Fruit fly (Drosophila melanogaster) whole organism, embryonic: Measurements from ENCODE around the gene mmy.
A peak's percentile ranks its signal among the peaks of the same experiment; 100 is the strongest.

Experiments
- Atf3 ChIP-seq: fragments of 200-800 bp; sonication (Bioruptor generic); optimal IDR thresholded peaks from 3 replicates; lab custom pipeline; 2016; ENCODE audit warnings: missing biosample characterization, missing genetic modification characterization
- Bgb ChIP-seq: fragments of 200-800 bp; sonication (Bioruptor generic); IDR thresholded peaks from 2 replicates; pipeline ENCODE4 v1.3.6; 2022; ENCODE audit warnings: missing biosample characterization, missing genetic modification characterization; ENCODE audit not compliant: partially characterized antibody
- CG10462 ChIP-seq: fragments of 200-800 bp; sonication (Bioruptor generic); optimal IDR thresholded peaks from 2 replicates; lab custom pipeline; 2016; ENCODE audit warnings: missing biosample characterization, missing genetic modification characterization
- CG10654 ChIP-seq: fragments of 200-800 bp; sonication (Bioruptor generic); optimal IDR thresholded peaks from 2 replicates; lab custom pipeline; 2016; ENCODE audit warnings: missing biosample characterization, missing genetic modification characterization
- CG12071 ChIP-seq: fragments of 200-800 bp; sonication (Bioruptor generic); optimal IDR thresholded peaks from 3 replicates; lab custom pipeline; 2018; ENCODE audit warnings: missing biosample characterization, mild to moderate bottlenecking, missing genetic modification characterization
- CG13775 ChIP-seq: fragments of 200-800 bp; sonication (Bioruptor generic); optimal IDR thresholded peaks from 3 replicates; lab custom pipeline; 2017; ENCODE audit warnings: missing biosample characterization, mild to moderate bottlenecking, missing genetic modification characterization
- CG14441 ChIP-seq: fragments of 200-800 bp; sonication (Bioruptor generic); IDR thresholded peaks from 2 replicates; pipeline ENCODE4 v1.3.6; 2022; ENCODE audit warnings: missing biosample characterization, missing genetic modification characterization
- CG1647 ChIP-seq: fragments of 200-800 bp; sonication (Bioruptor generic); optimal IDR thresholded peaks from 3 replicates; lab custom pipeline; 2016; ENCODE audit warnings: missing biosample characterization, missing genetic modification characterization
- CG18764 ChIP-seq: fragments of 200-800 bp; sonication (Bioruptor generic); optimal IDR thresholded peaks from 3 replicates; lab custom pipeline; 2016; ENCODE audit warnings: missing biosample characterization, missing genetic modification characterization
- CG30020 ChIP-seq: fragments of 200-800 bp; optimal IDR thresholded peaks from 2 replicates; lab custom pipeline; 2019; ENCODE audit warnings: missing biosample characterization, mild to moderate bottlenecking, missing genetic modification characterization, moderate library complexity
- CG30403 ChIP-seq: fragments of 200-800 bp; sonication (Bioruptor generic); optimal IDR thresholded peaks from 3 replicates; lab custom pipeline; 2016; ENCODE audit warnings: missing biosample characterization, missing genetic modification characterization
- CG31224 ChIP-seq: fragments of 200-800 bp; sonication (Bioruptor generic); IDR thresholded peaks from 2 replicates; pipeline ENCODE4 v1.3.6; 2022; ENCODE audit warnings: missing biosample characterization, missing genetic modification characterization
- CG32532 ChIP-seq: fragments of 200-800 bp; sonication (Bioruptor generic); IDR thresholded peaks from 2 replicates; pipeline ENCODE4 v1.3.6; 2022; ENCODE audit warnings: missing biosample characterization, missing genetic modification characterization
- CG4328 ChIP-seq: fragments of 200-800 bp; sonication (Bioruptor generic); optimal IDR thresholded peaks from 3 replicates; lab custom pipeline; 2017; ENCODE audit warnings: missing biosample characterization, missing genetic modification reagents, missing genetic modification characterization
- CG4707 ChIP-seq: fragments of 200-800 bp; sonication (Bioruptor generic); optimal IDR thresholded peaks from 2 replicates; lab custom pipeline; 2018; ENCODE audit warnings: missing biosample characterization, mild to moderate bottlenecking, missing genetic modification characterization, moderate library complexity
- CG4820 ChIP-seq: fragments of 200-800 bp; sonication (Bioruptor generic); optimal IDR thresholded peaks from 3 replicates; lab custom pipeline; 2016; ENCODE audit warnings: missing biosample characterization, missing genetic modification characterization
- CG8478 ChIP-seq: fragments of >200 bp; optimal IDR thresholded peaks from 2 replicates; lab custom pipeline; 2018
- CG9797 ChIP-seq: fragments of 200-800 bp; sonication (Bioruptor generic); optimal IDR thresholded peaks from 3 replicates; lab custom pipeline; 2018; ENCODE audit warnings: missing biosample characterization, mild to moderate bottlenecking, missing genetic modification characterization
- D19B ChIP-seq: fragments of 200-800 bp; sonication (Bioruptor generic); optimal IDR thresholded peaks from 2 replicates; lab custom pipeline; 2017; ENCODE audit warnings: missing biosample characterization, mild to moderate bottlenecking, missing genetic modification characterization
- Dbx ChIP-seq: fragments of 200-800 bp; sonication (Bioruptor generic); IDR thresholded peaks from 3 replicates; pipeline ENCODE4 v1.3.6; 2022; ENCODE audit warnings: missing biosample characterization, missing genetic modification characterization
- Dek ChIP-seq: fragments of 200-800 bp; sonication (Bioruptor generic); optimal IDR thresholded peaks from 3 replicates; lab custom pipeline; 2019; ENCODE audit warnings: missing biosample characterization, mild to moderate bottlenecking, missing genetic modification characterization, moderate library complexity
- Dip3 ChIP-seq: fragments of 200-800 bp; sonication (Bioruptor generic); optimal IDR thresholded peaks from 3 replicates; lab custom pipeline; 2016; ENCODE audit warnings: missing biosample characterization, missing genetic modification characterization
- E2f1 ChIP-seq: fragments of 200-800 bp; sonication (Bioruptor generic); IDR thresholded peaks from 2 replicates; pipeline ENCODE4 v1.3.6; 2022; ENCODE audit warnings: missing biosample characterization, missing genetic modification characterization
- Hr3 ChIP-seq: fragments of 200-800 bp; sonication (Bioruptor generic); optimal IDR thresholded peaks from 3 replicates; lab custom pipeline; 2016; ENCODE audit warnings: missing biosample characterization, missing genetic modification characterization
- MTF-1 ChIP-seq: fragments of 200-800 bp; sonication (Bioruptor generic); optimal IDR thresholded peaks from 2 replicates; lab custom pipeline; 2018; ENCODE audit warnings: missing biosample characterization, mild to moderate bottlenecking, missing genetic modification characterization, borderline replicate concordance
- Mrtf ChIP-seq: fragments of 200-800 bp; sonication (Bioruptor generic); IDR thresholded peaks from 3 replicates; pipeline ENCODE4 v1.3.6; 2022; ENCODE audit warnings: missing biosample characterization, missing genetic modification characterization
- Nf-YB ChIP-seq: fragments of 200-800 bp; sonication (Bioruptor generic); optimal IDR thresholded peaks from 3 replicates; lab custom pipeline; 2019; ENCODE audit warnings: missing biosample characterization, mild to moderate bottlenecking, missing genetic modification characterization, moderate library complexity
- Opbp ChIP-seq: fragments of 200-800 bp; sonication (Bioruptor generic); IDR thresholded peaks from 3 replicates; pipeline ENCODE4 v1.3.6; 2022; ENCODE audit warnings: missing biosample characterization, missing genetic modification characterization; ENCODE audit not compliant: partially characterized antibody
- Six4 ChIP-seq: fragments of 200-800 bp; sonication (Bioruptor generic); optimal IDR thresholded peaks from 2 replicates; lab custom pipeline; 2016; ENCODE audit warnings: missing biosample characterization, missing genetic modification characterization
- Taf1 ChIP-seq: fragments of 200-800 bp; sonication (Bioruptor generic); IDR thresholded peaks from 2 replicates; pipeline ENCODE4 v1.3.6; 2022; ENCODE audit warnings: missing biosample characterization, missing genetic modification characterization
- Usf ChIP-seq: fragments of 200-800 bp; sonication (Bioruptor generic); optimal IDR thresholded peaks from 2 replicates; lab custom pipeline; 2017; ENCODE audit warnings: missing genotype, missing biosample characterization, missing genetic modification characterization
- aop ChIP-seq: fragments of 200-800 bp; sonication (Bioruptor generic); IDR thresholded peaks from 2 replicates; pipeline ENCODE4 v1.3.6; 2022; ENCODE audit warnings: missing biosample characterization, missing genetic modification characterization
- bbx ChIP-seq: fragments of 200-800 bp; sonication (Bioruptor generic); IDR thresholded peaks from 2 replicates; pipeline ENCODE4 v1.3.6; 2022; ENCODE audit warnings: missing biosample characterization, missing genetic modification characterization; ENCODE audit not compliant: partially characterized antibody
- bigmax ChIP-seq: fragments of 200-800 bp; sonication (Bioruptor generic); optimal IDR thresholded peaks from 2 replicates; lab custom pipeline; 2018; ENCODE audit warnings: missing biosample characterization, mild to moderate bottlenecking, missing genetic modification characterization
- chm ChIP-seq: fragments of 200-800 bp; sonication (Bioruptor generic); IDR thresholded peaks from 2 replicates; pipeline ENCODE4 v1.3.6; 2022; ENCODE audit warnings: missing biosample characterization, missing genetic modification characterization
- corto ChIP-seq: fragments of 200-800 bp; sonication (Bioruptor generic); optimal IDR thresholded peaks from 2 replicates; lab custom pipeline; 2016; ENCODE audit warnings: missing biosample characterization, mild to moderate bottlenecking, missing genetic modification characterization, moderate library complexity
- dpn ChIP-seq, 2 experiments: fragments of 200-800 bp; sonication (Bioruptor generic); optimal IDR thresholded peaks; 3 replicates each; lab custom pipeline; 2016; ENCODE audit warnings: missing biosample characterization in 2 of 2, missing genetic modification characterization in 2 of 2
- en ChIP-seq: fragments of 200-800 bp; sonication (Bioruptor generic); optimal IDR thresholded peaks from 2 replicates; lab custom pipeline; 2016; ENCODE audit warnings: missing biosample characterization, missing genetic modification characterization
- ewg ChIP-seq: fragments of 200-800 bp; sonication (Bioruptor generic); optimal IDR thresholded peaks from 3 replicates; lab custom pipeline; 2017; ENCODE audit warnings: mild to moderate bottlenecking, missing biosample characterization, missing genetic modification reagents, missing genetic modification characterization
- gcm ChIP-seq: fragments of 200-800 bp; sonication (Bioruptor generic); optimal IDR thresholded peaks from 2 replicates; lab custom pipeline; 2019; ENCODE audit warnings: missing biosample characterization, mild to moderate bottlenecking, missing genetic modification characterization, moderate library complexity
- gsb-n ChIP-seq: fragments of 200-800 bp; sonication (Bioruptor generic); optimal IDR thresholded peaks from 3 replicates; lab custom pipeline; 2018; ENCODE audit warnings: missing biosample characterization, mild to moderate bottlenecking, missing genetic modification characterization
- jigr1 ChIP-seq: fragments of 200-800 bp; sonication (Bioruptor generic); IDR thresholded peaks from 3 replicates; pipeline ENCODE4 v1.3.6; 2022; ENCODE audit warnings: missing biosample characterization, missing genetic modification characterization
- lbe ChIP-seq: fragments of 200-800 bp; sonication (Bioruptor generic); optimal IDR thresholded peaks from 2 replicates; lab custom pipeline; 2016; ENCODE audit warnings: missing biosample characterization, mild to moderate bottlenecking, missing genetic modification characterization
- nom ChIP-seq: fragments of 200-800 bp; sonication (Bioruptor generic); optimal IDR thresholded peaks from 2 replicates; lab custom pipeline; 2017; ENCODE audit warnings: missing biosample characterization, missing genetic modification characterization, mild to moderate bottlenecking, moderate library complexity, missing genetic modification reagents
- pfk ChIP-seq: fragments of 200-800 bp; sonication (Bioruptor generic); optimal IDR thresholded peaks from 2 replicates; lab custom pipeline; 2018; ENCODE audit warnings: missing biosample characterization, mild to moderate bottlenecking, missing genetic modification characterization, moderate library complexity
- run ChIP-seq: fragments of 200-800 bp; sonication (Bioruptor generic); optimal IDR thresholded peaks from 3 replicates; lab custom pipeline; 2018; ENCODE audit warnings: missing biosample characterization, mild to moderate bottlenecking, missing genetic modification characterization
- sisA ChIP-seq: fragments of 200-800 bp; sonication (Bioruptor generic); IDR thresholded peaks from 2 replicates; pipeline ENCODE4 v1.3.6; 2022; ENCODE audit warnings: missing biosample characterization, missing genetic modification characterization
- tgo ChIP-seq: fragments of 200-800 bp; sonication (Bioruptor generic); IDR thresholded peaks from 3 replicates; pipeline ENCODE4 v1.3.6; 2022; ENCODE audit warnings: missing biosample characterization, missing genetic modification characterization
- tx ChIP-seq: fragments of 200-800 bp; sonication (Bioruptor generic); optimal IDR thresholded peaks from 2 replicates; lab custom pipeline; 2016; ENCODE audit warnings: missing biosample characterization, missing genetic modification characterization
- zfh2 ChIP-seq: fragments of 200-800 bp; sonication (Bioruptor generic); optimal IDR thresholded peaks from 2 replicates; lab custom pipeline; 2016; ENCODE audit warnings: missing biosample characterization, missing genetic modification characterization

Gene mmy

dm6 chr2L:6455955-6456599, 17.6 kb downstream of the mmy start, which contains the start of gene frj (continued):
- TF ChIP-seq Usf (GFP tag; lab: Kevin White, UChicago) (peak; percentile 33), gcm (GFP tag; lab: Kevin White, UChicago) (peak; percentile 10), Dip3 (GFP tag; lab: Kevin White, UChicago) (peak; percentile 61), Nf-YB (GFP tag; lab: Kevin White, UChicago) (no peak), Taf1 (GFP tag; lab: Robert Waterston, UW) (no peak), CG30403 (GFP tag; lab: Kevin White, UChicago) (peak; percentile 78), CG32532 (GFP tag; lab: Robert Waterston, UW) (peak; percentile 77), CG4820 (GFP tag; lab: Kevin White, UChicago) (peak; percentile 49), CG12071 (GFP tag; lab: Kevin White, UChicago) (no peak), Dbx (peak; percentile 59; the same call in 2 of the 3 replicates), pfk (GFP tag; lab: Kevin White, UChicago) (no peak), CG8478 (no peak), CG18764 (GFP tag; lab: Kevin White, UChicago) (peak; percentile 53), Six4 (GFP tag; lab: Kevin White, UChicago) (peak; percentile 32), ewg (GFP tag; lab: Kevin White, UChicago) (peak; percentile 52), gsb-n (tag; lab: Kevin White, UChicago) (peak; percentile 39), dpn (GFP tag; optimal IDR thresholded peaks at IDR 0.05; lab: Kevin White, UChicago) (peak; percentile 76 to 79), CG4707 (GFP tag; lab: Kevin White, UChicago) (no peak), Opbp (GFP tag; lab: Robert Waterston, UW) (peak; percentile 63), chm (GFP tag; lab: Robert Waterston, UW) (no peak), nom (no peak), tgo (GFP tag; lab: Robert Waterston, UW) (peak; percentile 67), sisA (peak; percentile 68), CG10654 (GFP tag; lab: Kevin White, UChicago) (peak; percentile 58), Hr3 (GFP tag; lab: Kevin White, UChicago) (peak; percentile 78), corto (GFP tag; lab: Kevin White, UChicago) (no peak), CG4328 (GFP tag; lab: Kevin White, UChicago) (peak; percentile 20), tx (GFP tag; lab: Kevin White, UChicago) (peak; percentile 73), en (no peak), Atf3 (GFP tag; lab: Kevin White, UChicago) (peak; percentile 60), CG14441 (GFP tag; lab: Robert Waterston, UW) (peak; percentile 70), CG10462 (GFP tag; lab: Kevin White, UChicago) (peak; percentile 29), Mrtf (GFP tag; lab: Robert Waterston, UW) (peak; percentile 67), D19B (GFP tag; lab: Kevin White, UChicago) (peak; percentile 4), Dek (peak; percentile 57), MTF-1 (peak; percentile 31), CG1647 (peak; percentile 19), CG13775 (GFP tag; lab: Kevin White, UChicago) (peak; percentile 69), jigr1 (GFP tag; lab: Robert Waterston, UW) (0 out of 3 replicates have a peak, but pooled peaks have one; percentile 27), zfh2 (peak; percentile 68), lbe (GFP tag; lab: Kevin White, UChicago) (peak; percentile 52), CG31224 (GFP tag; lab: Robert Waterston, UW) (0 out of 2 replicates have a peak, but pooled peaks have one; percentile 25), bigmax (GFP tag; lab: Kevin White, UChicago) (no peak), E2f1 (GFP tag; lab: Robert Waterston, UW) (0 out of 2 replicates have a peak, but pooled peaks have one; percentile 32), bbx (peak; percentile 61), aop (peak; percentile 31; the same call in 1 of the 2 replicates), run (no peak), CG9797 (GFP tag; lab: Kevin White, UChicago) (peak; percentile 94), Bgb (GFP tag; lab: Robert Waterston, UW) (peak; percentile 59; the same call in 1 of the 2 replicates), CG30020 (tag; lab: Kevin White, UChicago) (peak; percentile 95)
